Fruit fly (Drosophila melanogaster) S2 (cell line): Measurements from ENCODE around the gene Nepl4.

Source experiments
- CG8478 ChIP-seq: fragments of >200 bp; optimal IDR thresholded peaks from 2 replicates; lab custom pipeline; 2018
- CTCF ChIP-seq, 2 experiments: fragments of >200 bp; optimal IDR thresholded peaks; 2 replicates each; lab custom pipeline; 2018

DNA sequence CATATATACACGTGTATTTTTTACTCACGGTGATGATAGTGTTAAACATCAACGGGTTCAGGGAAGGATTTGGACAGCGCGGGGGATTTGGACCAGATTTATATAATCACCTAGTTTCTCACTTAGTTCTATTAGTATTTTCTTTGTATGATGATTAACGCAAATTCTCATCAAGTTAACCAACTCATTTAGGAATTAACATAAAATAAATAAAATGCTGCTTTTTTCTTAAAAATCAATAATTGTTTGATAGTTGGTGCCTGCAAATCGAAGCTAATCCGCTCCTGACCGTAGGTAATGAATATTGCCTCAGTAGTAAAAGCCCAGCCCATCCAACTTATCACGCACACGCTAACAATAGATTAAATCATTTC, 15.9 kb upstream of the Nepl4 start:
- no peak for TF ChIP-seq CG8478
- no peak for TF ChIP-seq CTCF (optimal IDR thresholded peaks at IDR 0.05; lab: Kevin White, UChicago)
